Fruit fly (Drosophila melanogaster): ENCODE measurements around the gene CG6678.

Gene CG6678

DNA sequence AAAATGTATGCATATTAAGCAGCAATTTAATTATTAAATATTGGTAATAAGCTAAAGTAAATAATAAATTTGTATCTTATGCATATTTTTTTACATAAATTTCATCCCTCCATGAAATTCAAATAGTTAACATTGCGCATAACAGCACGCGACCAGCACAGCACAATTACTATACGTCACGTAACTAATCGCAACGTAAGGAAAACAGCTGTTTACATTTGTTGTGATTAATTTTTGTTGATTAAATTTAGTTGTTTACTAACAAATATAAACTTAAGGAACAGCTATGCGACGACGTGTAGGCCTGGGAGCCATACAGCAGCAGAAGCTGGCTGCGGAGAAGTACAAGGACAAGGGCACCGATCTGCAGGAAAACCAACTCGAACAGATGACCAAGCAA, 21.8 kb upstream of the CG6678 start, which contains the start of gene lsn (continued):
- TF ChIP-seq caup (GFP tag; optimal IDR thresholded peaks at IDR 0.05; ENCODE audit: severe bottlenecking) (peak; percentile 51), CG2678 (tag; optimal IDR thresholded peaks at IDR 0.05) (peak; percentile 37), sd (tag; optimal IDR thresholded peaks at IDR 0.05) (peak; percentile 65), CG15514 (GFP tag; optimal IDR thresholded peaks at IDR 0.05) (peak; percentile 51), Asciz (GFP tag; optimal IDR thresholded peaks at IDR 0.05) (no peak), Hsf (GFP tag; optimal IDR thresholded peaks at IDR 0.05) (no peak), CG15601 (tag; optimal IDR thresholded peaks at IDR 0.05) (peak; percentile 59), Meics (GFP tag; optimal IDR thresholded peaks at IDR 0.05) (peak; percentile 48), CG12659 (GFP tag; optimal IDR thresholded peaks at IDR 0.05) (peak; percentile 36), Ravus (GFP tag; IDR thresholded peaks at IDR 0.05) (no peak), CG1647 (GFP tag; optimal IDR thresholded peaks at IDR 0.05) (no peak), CG12942 (GFP tag; optimal IDR thresholded peaks at IDR 0.05) (no peak), gsb-n (tag; optimal IDR thresholded peaks at IDR 0.05) (peak; percentile 63), unpg (GFP tag; optimal IDR thresholded peaks at IDR 0.05) (peak; percentile 44), CG2120 (GFP tag; optimal IDR thresholded peaks at IDR 0.05) (no peak), CG17912 (GFP tag; optimal IDR thresholded peaks at IDR 0.05) (peak; percentile 27), nerfin-1 (tag; optimal IDR thresholded peaks at IDR 0.05) (peak; percentile 20), Hmr (GFP tag; optimal IDR thresholded peaks at IDR 0.05) (peak; percentile 11), chif (GFP tag; optimal IDR thresholded peaks at IDR 0.05) (peak in 1 of 2 experiments; percentile 1), CG3281 (GFP tag; optimal IDR thresholded peaks at IDR 0.05) (peak; percentile 40), sens (GFP tag) (peak; percentile 49), grau (tag; optimal IDR thresholded peaks at IDR 0.05) (peak; percentile 31)

DNA sequence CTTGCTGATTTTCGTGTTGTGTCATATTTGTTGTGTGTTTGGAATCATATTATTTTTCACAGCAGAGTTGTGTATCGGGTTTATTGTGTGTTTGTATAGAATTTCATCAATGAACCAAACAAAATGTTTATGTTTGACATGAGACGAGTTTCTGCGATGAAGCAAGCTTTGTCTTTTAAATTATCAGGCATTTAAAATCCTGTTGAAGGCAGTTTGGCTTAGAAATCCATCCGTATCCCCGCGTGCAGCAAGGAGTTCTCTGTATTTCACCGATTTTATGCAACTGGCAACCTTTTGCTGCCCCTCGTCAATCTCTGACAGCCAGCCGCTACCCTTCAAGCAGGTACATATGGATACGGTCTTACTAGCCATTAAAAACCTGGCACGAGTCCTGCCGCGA, 19.0 kb upstream of the CG6678 start, which contains the start of the genes CG6569 and Cby:
Gene CG6569, minus strand, starts transcription at position 101 of the 400 bp plus-strand sequence.
Gene Cby, plus strand, starts transcription at position 185 of the 400 bp plus-strand sequence.
- TF ChIP-seq Kr (GFP tag; optimal IDR thresholded peaks at IDR 0.05) (no peak), CG4360 (GFP tag; IDR thresholded peaks at IDR 0.05) (no peak), CG14710 (tag; optimal IDR thresholded peaks at IDR 0.05) (no peak), CG3065 (GFP tag; optimal IDR thresholded peaks at IDR 0.05) (no peak)

DNA sequence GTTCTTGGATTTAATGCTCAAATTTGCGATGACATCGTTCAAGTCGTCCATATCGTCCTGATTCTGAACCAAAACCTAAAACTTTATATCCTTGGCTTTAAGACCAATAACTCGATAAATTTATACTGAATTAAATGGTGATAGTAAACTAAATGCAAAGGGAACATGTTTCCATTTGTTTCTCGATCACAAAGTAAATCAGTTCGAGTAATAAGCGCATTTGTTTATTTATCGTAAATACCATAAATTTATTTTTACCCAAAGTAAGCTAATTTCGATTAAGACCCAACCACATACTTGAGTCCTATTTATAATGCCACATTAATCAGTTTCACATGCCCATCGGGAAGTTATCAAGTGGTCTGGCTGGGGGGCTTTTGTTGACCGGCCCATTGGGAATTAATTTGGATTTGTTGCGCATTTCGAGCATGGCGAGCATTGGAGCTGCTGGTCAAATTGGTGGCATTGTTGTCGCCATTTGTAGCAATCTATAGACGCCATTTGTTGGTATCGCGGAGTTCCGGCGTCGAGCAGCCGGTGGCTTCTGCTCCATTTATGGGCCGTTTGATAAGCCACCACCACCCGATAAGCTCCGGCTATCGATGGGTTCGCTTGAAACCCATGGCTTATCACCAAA, 17.2 kb upstream of the CG6678 start, which contains the start of gene CG31174:
Gene CG31174, minus strand, starts transcription at position 51 of the 637 bp plus-strand sequence.
- no peak for TF ChIP-seq chif (GFP tag; optimal IDR thresholded peaks at IDR 0.05)
- no peak for TF ChIP-seq CG11247 (GFP tag; IDR thresholded peaks at IDR 0.05)
- TF ChIP-seq vnd (GFP tag; IDR thresholded peaks at IDR 0.05; ENCODE audit: partially characterized antibody): 0 out of 3 replicates have a peak, but pooled peaks have one; percentile 14
- TF ChIP-seq ci (GFP tag; IDR thresholded peaks at IDR 0.05): peak; percentile 19; the same call in 1 of the 3 replicates
- TF ChIP-seq run (tag; optimal IDR thresholded peaks at IDR 0.05): peak; percentile 38
- no peak for TF ChIP-seq CG10209 (GFP tag; optimal IDR thresholded peaks at IDR 0.05)
- TF ChIP-seq CG6175 (GFP tag; IDR thresholded peaks at IDR 0.05): peak; percentile 77
- no peak for TF ChIP-seq danr (GFP tag; IDR thresholded peaks at IDR 0.05)
- TF ChIP-seq CG7372 (GFP tag; IDR thresholded peaks at IDR 0.05): no peak
- peak; percentile 97 for TF ChIP-seq sug (tag; optimal IDR thresholded peaks at IDR 0.05)
- peak; percentile 83 for TF ChIP-seq exex (tag; optimal IDR thresholded peaks at IDR 0.05)
